Fruit fly (Drosophila melanogaster) whole organism, pupa: ENCODE data around the gene CG2750.

Experiments used
- CG10348 ChIP-seq: fragments of 200-800 bp; sonication (Bioruptor generic); IDR thresholded peaks from 2 replicates; pipeline ENCODE4 v1.3.6; 2022; ENCODE audit warnings: missing biosample characterization, missing genetic modification characterization
- CG13204 ChIP-seq: fragments of 200-800 bp; sonication (Bioruptor generic); optimal IDR thresholded peaks from 2 replicates; lab custom pipeline; 2018; ENCODE audit warnings: missing biosample characterization, mild to moderate bottlenecking, missing genetic modification characterization, moderate library complexity
- CG14655 ChIP-seq: fragments of 200-800 bp; sonication (Bioruptor generic); optimal IDR thresholded peaks from 3 replicates; lab custom pipeline; 2017; ENCODE audit warnings: mild to moderate bottlenecking, missing biosample characterization, missing genetic modification reagents, missing genetic modification characterization
- CG15710 ChIP-seq: fragments of 200-800 bp; sonication (Bioruptor generic); optimal IDR thresholded peaks from 2 replicates; lab custom pipeline; 2018; ENCODE audit warnings: missing biosample characterization, mild to moderate bottlenecking, missing genetic modification characterization, moderate library complexity
- CG17806 ChIP-seq: fragments of 200-800 bp; sonication (Bioruptor generic); optimal IDR thresholded peaks from 2 replicates; lab custom pipeline; 2018; ENCODE audit warnings: missing biosample characterization, mild to moderate bottlenecking, missing genetic modification characterization, moderate library complexity
- CG32121 ChIP-seq: fragments of 200-800 bp; sonication (Bioruptor generic); IDR thresholded peaks from 2 replicates; pipeline ENCODE4 v1.3.6; 2022; ENCODE audit warnings: missing biosample characterization, missing genetic modification characterization
- CG34367 ChIP-seq: fragments of 200-800 bp; sonication (Bioruptor generic); optimal IDR thresholded peaks from 2 replicates; lab custom pipeline; 2018; ENCODE audit warnings: missing biosample characterization, mild to moderate bottlenecking, missing genetic modification characterization
- CG4496 ChIP-seq: fragments of 200-800 bp; sonication (Bioruptor generic); IDR thresholded peaks from 3 replicates; pipeline ENCODE4 v1.3.6; 2022; ENCODE audit warnings: missing biosample characterization, missing genetic modification characterization
- CG8159 ChIP-seq: fragments of 200-800 bp; sonication (Bioruptor generic); optimal IDR thresholded peaks from 3 replicates; lab custom pipeline; 2018; ENCODE audit warnings: missing biosample characterization, mild to moderate bottlenecking, missing genetic modification characterization, moderate library complexity
- CG8301 ChIP-seq: fragments of 200-800 bp; sonication (Bioruptor generic); optimal IDR thresholded peaks from 2 replicates; lab custom pipeline; 2018; ENCODE audit warnings: missing biosample characterization, mild to moderate bottlenecking, missing genetic modification characterization
- CG9948 ChIP-seq: fragments of 200-800 bp; sonication (Bioruptor generic); optimal IDR thresholded peaks from 2 replicates; lab custom pipeline; 2018; ENCODE audit warnings: missing biosample characterization, mild to moderate bottlenecking, missing genetic modification characterization, moderate library complexity
- D1 ChIP-seq: fragments of 200-800 bp; sonication (Bioruptor generic); optimal IDR thresholded peaks from 2 replicates; lab custom pipeline; 2018; ENCODE audit warnings: missing biosample characterization, mild to moderate bottlenecking, missing genetic modification characterization, moderate library complexity
- EcR ChIP-seq: fragments of 200-800 bp; sonication (Bioruptor generic); optimal IDR thresholded peaks from 3 replicates; lab custom pipeline; 2019; ENCODE audit warnings: missing biosample characterization, missing genetic modification characterization, mild to moderate bottlenecking, moderate library complexity, missing genetic modification reagents
- Ets98B ChIP-seq: fragments of 200-800 bp; sonication (Bioruptor generic); IDR thresholded peaks from 2 replicates; pipeline ENCODE4 v1.3.6; 2022; ENCODE audit warnings: missing biosample characterization, missing genetic modification characterization
- Pif1A ChIP-seq: fragments of 200-800 bp; sonication (Bioruptor generic); optimal IDR thresholded peaks from 3 replicates; lab custom pipeline; 2016; ENCODE audit warnings: missing biosample characterization, missing genetic modification characterization
- Pif1B ChIP-seq: fragments of 200-800 bp; sonication (Bioruptor generic); optimal IDR thresholded peaks from 3 replicates; lab custom pipeline; 2016; ENCODE audit warnings: missing biosample characterization, missing genetic modification characterization
- Snoo ChIP-seq: fragments of 200-800 bp; sonication (Bioruptor generic); optimal IDR thresholded peaks from 3 replicates; lab custom pipeline; 2017; ENCODE audit warnings: missing biosample characterization, mild to moderate bottlenecking, missing genetic modification characterization, inconsistent platforms
- fd96Ca ChIP-seq: fragments of 200-800 bp; sonication (Bioruptor generic); IDR thresholded peaks from 3 replicates; pipeline ENCODE4 v1.3.6; 2022; ENCODE audit warnings: missing biosample characterization, missing genetic modification characterization
- gl ChIP-seq: fragments of 200-800 bp; sonication (Bioruptor generic); optimal IDR thresholded peaks from 2 replicates; lab custom pipeline; 2018; ENCODE audit warnings: missing biosample characterization, mild to moderate bottlenecking, missing genetic modification characterization
- rn ChIP-seq: fragments of 200-800 bp; sonication (Bioruptor generic); IDR thresholded peaks from 2 replicates; pipeline ENCODE4 v1.3.6; 2022; ENCODE audit warnings: missing biosample characterization, missing genetic modification characterization

The CG2750 gene

DNA sequence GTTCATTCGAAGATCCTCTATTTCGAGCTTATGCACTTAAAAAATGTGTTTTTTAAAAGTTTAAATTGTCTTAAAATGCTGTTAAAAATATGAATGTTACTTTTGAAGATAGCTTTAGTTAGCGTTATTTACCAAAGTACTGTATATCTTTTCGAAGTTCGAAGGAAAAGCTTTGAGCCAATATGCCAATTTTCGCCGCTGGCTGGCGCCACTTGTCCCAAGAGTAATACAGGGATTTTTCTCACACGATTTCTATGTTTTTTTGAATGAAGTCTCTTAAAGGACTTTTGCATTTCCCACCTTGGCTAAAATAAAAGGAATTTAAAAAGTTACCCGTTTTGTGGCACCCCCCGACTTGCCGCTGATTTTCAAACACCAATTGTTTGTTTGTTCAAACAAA is 2.8 kb upstream of the CG2750 start:
- no peak for TF ChIP-seq CG32121 (GFP tag; lab: Robert Waterston, UW)
- TF ChIP-seq CG9948 (tag; lab: Kevin White, UChicago), result no peak
- TF ChIP-seq CG8301, result no peak
- TF ChIP-seq Ets98B (GFP tag; lab: Robert Waterston, UW), result no peak
- TF ChIP-seq rn (GFP tag; lab: Robert Waterston, UW), result no peak
- TF ChIP-seq EcR (GFP tag; lab: Kevin White, UChicago), result no peak
- no peak for TF ChIP-seq CG15710 (tag; lab: Kevin White, UChicago)
- TF ChIP-seq Snoo (tag; lab: Kevin White, UChicago), result no peak
- no peak for TF ChIP-seq Pif1B
- no peak for TF ChIP-seq CG8159
- no peak for TF ChIP-seq Pif1A (GFP tag; lab: Kevin White, UChicago)
- TF ChIP-seq CG4496, result no peak
- TF ChIP-seq CG14655 (GFP tag; lab: Kevin White, UChicago), result no peak
- no peak for TF ChIP-seq fd96Ca
- no peak for TF ChIP-seq gl (tag; lab: Kevin White, UChicago)
- no peak for TF ChIP-seq D1 (tag; lab: Kevin White, UChicago)
- TF ChIP-seq CG17806 (tag; lab: Kevin White, UChicago), result no peak
- TF ChIP-seq CG34367 (tag; lab: Kevin White, UChicago), result no peak
- TF ChIP-seq CG10348 (GFP tag; lab: Robert Waterston, UW), result no peak

DNA sequence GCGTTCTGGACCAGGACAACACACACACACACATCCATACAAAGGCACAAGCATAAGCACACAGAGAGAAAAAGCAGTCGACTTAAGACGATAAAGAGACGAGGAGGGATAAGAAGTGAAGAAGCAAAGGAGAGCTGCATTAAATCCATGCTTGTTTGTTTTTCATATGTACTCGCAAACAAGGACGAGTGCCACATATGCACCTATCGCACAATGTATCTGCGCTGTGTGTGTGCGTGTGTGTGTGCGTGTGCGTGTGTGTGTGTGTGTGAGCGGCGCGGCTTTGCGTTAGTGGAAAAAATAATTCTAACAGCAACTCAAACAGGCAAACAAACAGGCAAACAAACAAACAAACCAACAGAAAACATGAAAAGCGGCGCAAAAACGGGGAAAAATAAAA is 12.3 kb downstream of the CG2750 start:
- no peak for TF ChIP-seq CG13204 (GFP tag; lab: Kevin White, UChicago)
- no peak for TF ChIP-seq CG17806 (tag; lab: Kevin White, UChicago)
- TF ChIP-seq CG10348 (GFP tag; lab: Robert Waterston, UW), result no peak
- no peak for TF ChIP-seq EcR (GFP tag; lab: Kevin White, UChicago)
- no peak for TF ChIP-seq CG32121 (GFP tag; lab: Robert Waterston, UW)
- no peak for TF ChIP-seq CG9948 (tag; lab: Kevin White, UChicago)
- TF ChIP-seq Snoo (tag; lab: Kevin White, UChicago), result no peak
- TF ChIP-seq Pif1A (GFP tag; lab: Kevin White, UChicago), result no peak
- TF ChIP-seq CG8301, result no peak
- no peak for TF ChIP-seq Ets98B (GFP tag; lab: Robert Waterston, UW)
- TF ChIP-seq rn (GFP tag; lab: Robert Waterston, UW), result no peak
- no peak for TF ChIP-seq D1 (tag; lab: Kevin White, UChicago)
- TF ChIP-seq CG8159, result no peak
- no peak for TF ChIP-seq gl (tag; lab: Kevin White, UChicago)
- TF ChIP-seq CG15710 (tag; lab: Kevin White, UChicago), result no peak
- no peak for TF ChIP-seq CG14655 (GFP tag; lab: Kevin White, UChicago)
- TF ChIP-seq Pif1B, result no peak
- no peak for TF ChIP-seq fd96Ca
- TF ChIP-seq, all 21 proteins: peak for 0

dm6 chrX:12128045-12128444 is 21.0 kb downstream of the CG2750 start:
- no peak for TF ChIP-seq CG8301
- TF ChIP-seq CG9948 (tag; lab: Kevin White, UChicago), result no peak
- TF ChIP-seq CG13204 (GFP tag; lab: Kevin White, UChicago), result no peak
- TF ChIP-seq CG14655 (GFP tag; lab: Kevin White, UChicago), result no peak
- TF ChIP-seq rn (GFP tag; lab: Robert Waterston, UW), result no peak
- TF ChIP-seq CG15710 (tag; lab: Kevin White, UChicago), result no peak
- TF ChIP-seq Snoo (tag; lab: Kevin White, UChicago), result no peak
- TF ChIP-seq fd96Ca, result no peak
- no peak for TF ChIP-seq Pif1B
